Worm (Caenorhabditis elegans) whole organism, L4 larva: ENCODE data around the gene lin-5.
A peak's percentile ranks its signal among the peaks of the same experiment; 100 is the strongest.

Source experiments
- F10B5.3 ChIP-seq: sonication (generic microtip); optimal IDR thresholded peaks from 2 replicates; lab custom pipeline; 2016; ENCODE audit warnings: mild to moderate bottlenecking, missing genetic modification characterization, missing compliant biosample characterization
- F26F4.8 ChIP-seq: fragments of 200-800 bp; sonication (Bioruptor generic); conservative IDR thresholded peaks from 2 replicates; pipeline ENCODE4 v1.3.6; 2022; ENCODE audit warnings: missing genetic modification characterization, missing compliant biosample characterization
- F44E2.7 ChIP-seq: fragments of 200-800 bp; sonication (Bioruptor generic); IDR thresholded peaks from 2 replicates; pipeline ENCODE4 v2.1.2; 2022; ENCODE audit warnings: missing genetic modification characterization, missing compliant biosample characterization
- F49E8.2 ChIP-seq: sonication (generic microtip); optimal IDR thresholded peaks from 2 replicates; lab custom pipeline; 2016; ENCODE audit warnings: missing compliant biosample characterization, mild to moderate bottlenecking, missing genetic modification characterization, borderline replicate concordance
- T26A8.4 ChIP-seq: fragments of 200-800 bp; sonication (Bioruptor generic); IDR thresholded peaks from 2 replicates; pipeline ENCODE4 v1.3.6; 2022; ENCODE audit warnings: missing genetic modification characterization, missing compliant biosample characterization
- Y75B8A.6 ChIP-seq: fragments of 200-800 bp; sonication (Bioruptor generic); IDR thresholded peaks from 2 replicates; pipeline ENCODE4 v1.3.6; 2022; ENCODE audit warnings: missing genetic modification reagents, missing genetic modification characterization, missing compliant biosample characterization
- aha-1 ChIP-seq: fragments of 150-350 bp; peaks from one replicate; lab custom pipeline; 2014; ENCODE audit warnings: missing biosample characterization, missing genetic modification characterization
- ceh-28 ChIP-seq: fragments of 150-350 bp; optimal IDR thresholded peaks from 2 replicates; lab custom pipeline; 2014; ENCODE audit warnings: missing biosample characterization, missing genetic modification reagents, missing genetic modification characterization
- ceh-44 ChIP-seq: fragments of 200-800 bp; sonication (Bioruptor generic); IDR thresholded peaks from 2 replicates; pipeline ENCODE4 v1.3.6; 2022; ENCODE audit warnings: missing genetic modification reagents, missing genetic modification characterization, missing compliant biosample characterization
- ceh-82 ChIP-seq: sonication (generic microtip); optimal IDR thresholded peaks from 2 replicates; lab custom pipeline; 2017; ENCODE audit warnings: missing biosample characterization, missing genetic modification characterization
- ces-1 ChIP-seq: fragments of 150-350 bp; sonication (generic microtip); optimal IDR thresholded peaks from 4 replicates; lab custom pipeline; 2014; ENCODE audit warnings: missing biosample characterization, missing genetic modification reagents, missing genetic modification characterization
- ctbp-1 ChIP-seq: fragments of 200-800 bp; sonication (Bioruptor generic); IDR thresholded peaks from 2 replicates; pipeline ENCODE4 v1.3.6; 2022; ENCODE audit warnings: missing genetic modification reagents, missing genetic modification characterization, missing compliant biosample characterization
- daf-12 ChIP-seq: fragments of 150-350 bp; optimal IDR thresholded peaks from 2 replicates; lab custom pipeline; 2014; ENCODE audit warnings: missing biosample characterization, missing genetic modification reagents, missing genetic modification characterization
- daf-16 ChIP-seq, 3 experiments: sonication (generic microtip); optimal IDR thresholded peaks; 2 replicates each; lab custom pipeline; 2016 to 2017; ENCODE audit warnings: missing genetic modification characterization in 3 of 3, missing genetic modification reagents in 3 of 3, mild to moderate bottlenecking in 2 of 3, missing compliant biosample characterization in 2 of 3, missing biosample characterization in 1 of 3, moderate library complexity in 1 of 3
- daf-8 ChIP-seq: fragments of 200-800 bp; sonication (Bioruptor generic); IDR thresholded peaks from 2 replicates; pipeline ENCODE4 v1.3.6; 2022; ENCODE audit warnings: missing genetic modification characterization, missing compliant biosample characterization
- dmd-8 ChIP-seq: fragments of 200-800 bp; sonication (Bioruptor generic); IDR thresholded peaks from 2 replicates; pipeline ENCODE4 v1.3.6; 2022; ENCODE audit warnings: missing genetic modification characterization, missing compliant biosample characterization
- dmd-9 ChIP-seq: fragments of 200-800 bp; sonication (Bioruptor generic); IDR thresholded peaks from 2 replicates; pipeline ENCODE4 v1.3.6; 2022; ENCODE audit warnings: missing genetic modification reagents, missing genetic modification characterization, missing compliant biosample characterization
- dpl-1 ChIP-seq: fragments of 150-350 bp; optimal IDR thresholded peaks from 2 replicates; lab custom pipeline; 2014; ENCODE audit warnings: missing biosample characterization, missing genetic modification reagents, missing genetic modification characterization
- duxl-1 ChIP-seq: sonication (generic microtip); optimal IDR thresholded peaks from 2 replicates; lab custom pipeline; 2016; ENCODE audit warnings: mild to moderate bottlenecking, missing genetic modification characterization, moderate library complexity, missing compliant biosample characterization; ENCODE audit not compliant: poor library complexity
- dve-1 ChIP-seq: sonication (generic microtip); optimal IDR thresholded peaks from 2 replicates; lab custom pipeline; 2017; ENCODE audit warnings: antibody characterized with exemption, mild to moderate bottlenecking, missing genetic modification characterization, missing compliant biosample characterization; ENCODE audit not compliant: insufficient read depth
- egl-43 ChIP-seq: fragments of 200-800 bp; sonication (Bioruptor generic); IDR thresholded peaks from 2 replicates; pipeline ENCODE4 v1.3.6; 2022; ENCODE audit warnings: missing genetic modification reagents, missing genetic modification characterization, missing compliant biosample characterization
- fos-1 ChIP-seq: fragments of 150-350 bp; optimal IDR thresholded peaks from 2 replicates; lab custom pipeline; 2014; ENCODE audit warnings: missing biosample characterization, missing genetic modification characterization
- hif-1 ChIP-seq, 2 experiments: sonication (generic microtip); optimal IDR thresholded peaks; 2 replicates each; lab custom pipeline; 2016 to 2017; ENCODE audit warnings: missing compliant biosample characterization in 2 of 2, missing genetic modification characterization in 2 of 2, missing genetic modification reagents in 2 of 2, missing genotype in 2 of 2, mild to moderate bottlenecking in 1 of 2
- hlh-11 ChIP-seq: fragments of 200-800 bp; sonication (Bioruptor generic); optimal IDR thresholded peaks from 2 replicates; lab custom pipeline; 2018; ENCODE audit warnings: mild to moderate bottlenecking, missing genetic modification characterization, missing compliant biosample characterization
- hlh-30 ChIP-seq: sonication (generic microtip); optimal IDR thresholded peaks from 2 replicates; lab custom pipeline; 2017; ENCODE audit warnings: antibody characterized with exemption, mild to moderate bottlenecking, missing genetic modification characterization, missing compliant biosample characterization; ENCODE audit not compliant: insufficient read depth
- hmg-1.1 ChIP-seq: fragments of 200-800 bp; sonication (Bioruptor generic); IDR thresholded peaks from 2 replicates; pipeline ENCODE4 v1.3.6; 2022; ENCODE audit warnings: missing genetic modification reagents, missing genetic modification characterization, missing compliant biosample characterization
- jun-1 ChIP-seq: fragments of 150-350 bp; optimal IDR thresholded peaks from 2 replicates; lab custom pipeline; 2014; ENCODE audit warnings: missing biosample characterization, missing genetic modification reagents, missing genetic modification characterization
- lin-1 ChIP-seq: fragments of 200-800 bp; sonication (Bioruptor generic); IDR thresholded peaks from 2 replicates; pipeline ENCODE4 v1.3.6; 2022; ENCODE audit warnings: missing genetic modification reagents, missing genetic modification characterization, missing compliant biosample characterization
- lin-13 ChIP-seq: fragments of 150-350 bp; optimal IDR thresholded peaks from 2 replicates; lab custom pipeline; 2014; ENCODE audit warnings: missing biosample characterization, missing genetic modification reagents, missing genetic modification characterization
- lin-15B ChIP-seq: fragments of 150-350 bp; sonication (generic microtip); optimal IDR thresholded peaks from 3 replicates; lab custom pipeline; 2014; ENCODE audit warnings: missing biosample characterization, missing genetic modification characterization
- lin-39 ChIP-seq: fragments of 150-350 bp; optimal IDR thresholded peaks from 2 replicates; lab custom pipeline; 2014; ENCODE audit warnings: missing biosample characterization, missing genetic modification reagents, missing genetic modification characterization
- lir-3 ChIP-seq: sonication (generic microtip); optimal IDR thresholded peaks from 2 replicates; lab custom pipeline; 2016; ENCODE audit warnings: mild to moderate bottlenecking, missing genetic modification characterization, missing compliant biosample characterization
- lsy-2 ChIP-seq, 2 experiments: fragments of 150-350 bp in 1 of 2; sonication (generic microtip) in 1 of 2; optimal IDR thresholded peaks; 2 replicates each; lab custom pipeline; 2014 to 2017; ENCODE audit warnings: missing biosample characterization in 2 of 2, missing genetic modification characterization in 2 of 2
- madf-9 ChIP-seq: fragments of 200-800 bp; sonication (Bioruptor generic); conservative IDR thresholded peaks from 2 replicates; pipeline ENCODE4 v1.3.6; 2022; ENCODE audit warnings: missing genetic modification reagents, missing genetic modification characterization, missing compliant biosample characterization
- mdl-1 ChIP-seq, 2 experiments: fragments of 150-350 bp in 1 of 2; sonication (generic microtip) in 1 of 2; optimal IDR thresholded peaks; 2 replicates each; lab custom pipeline; 2014 to 2017; ENCODE audit warnings: missing biosample characterization in 2 of 2, missing genetic modification characterization in 2 of 2
- mdt-29 ChIP-seq: fragments of 200-800 bp; sonication (Bioruptor generic); IDR thresholded peaks from 2 replicates; pipeline ENCODE4 v1.3.6; 2022; ENCODE audit warnings: missing genetic modification reagents, missing genetic modification characterization, missing compliant biosample characterization
- mep-1 ChIP-seq: fragments of 150-350 bp; sonication (generic microtip); optimal IDR thresholded peaks from 3 replicates; lab custom pipeline; 2014; ENCODE audit warnings: missing biosample characterization, missing genetic modification characterization
- mxl-3 ChIP-seq: fragments of 200-800 bp; sonication (Bioruptor generic); optimal IDR thresholded peaks from 2 replicates; lab custom pipeline; 2018; ENCODE audit warnings: mild to moderate bottlenecking, missing genetic modification characterization, missing compliant biosample characterization
- nhr-11 ChIP-seq: fragments of 150-350 bp; optimal IDR thresholded peaks from 2 replicates; lab custom pipeline; 2014; ENCODE audit warnings: missing biosample characterization, missing genetic modification characterization
- nhr-28 ChIP-seq: fragments of 150-350 bp; optimal IDR thresholded peaks from 2 replicates; lab custom pipeline; 2014; ENCODE audit warnings: missing biosample characterization, missing genetic modification characterization
- nhr-77 ChIP-seq: fragments of 150-350 bp; optimal IDR thresholded peaks from 2 replicates; lab custom pipeline; 2014; ENCODE audit warnings: missing biosample characterization, missing genetic modification characterization
- rbr-2 ChIP-seq: sonication (generic microtip); optimal IDR thresholded peaks from 2 replicates; lab custom pipeline; 2016; ENCODE audit warnings: missing genotype, missing genetic modification characterization, missing compliant biosample characterization
- saeg-2 ChIP-seq: fragments of 200-800 bp; sonication (Bioruptor generic); IDR thresholded peaks from 2 replicates; pipeline ENCODE4 v1.3.6; 2022; ENCODE audit warnings: missing genetic modification reagents, missing genetic modification characterization, missing compliant biosample characterization
- set-16 ChIP-seq: fragments of 200-800 bp; sonication (Bioruptor generic); IDR thresholded peaks from 2 replicates; pipeline ENCODE4 v1.3.6; 2022; ENCODE audit warnings: missing genetic modification reagents, missing genetic modification characterization, missing compliant biosample characterization
- tra-1 ChIP-seq: fragments of 200-800 bp; sonication (Bioruptor generic); IDR thresholded peaks from 2 replicates; pipeline ENCODE4 v1.3.6; 2022; ENCODE audit warnings: missing genetic modification reagents, missing genetic modification characterization, missing compliant biosample characterization
- zag-1 ChIP-seq: fragments of 150-350 bp; optimal IDR thresholded peaks from 2 replicates; lab custom pipeline; 2014; ENCODE audit warnings: missing biosample characterization, missing genetic modification characterization
- zfp-3 ChIP-seq: fragments of 200-800 bp; sonication (Bioruptor generic); conservative IDR thresholded peaks from 2 replicates; pipeline ENCODE4 v1.3.6; 2022; ENCODE audit warnings: missing genetic modification reagents, missing genetic modification characterization, missing compliant biosample characterization
- zip-11 ChIP-seq: fragments of 200-800 bp; sonication (Bioruptor generic); IDR thresholded peaks from 2 replicates; pipeline ENCODE4 v1.3.6; 2022; ENCODE audit warnings: missing genetic modification characterization, missing compliant biosample characterization
- zip-2 ChIP-seq: fragments of 150-350 bp; optimal IDR thresholded peaks from 2 replicates; lab custom pipeline; 2014; ENCODE audit warnings: missing biosample characterization, missing genetic modification characterization
- ztf-7 ChIP-seq: fragments of 150-350 bp; optimal IDR thresholded peaks from 2 replicates; lab custom pipeline; 2014; ENCODE audit warnings: missing biosample characterization, missing genetic modification characterization

Gene lin-5

DNA sequence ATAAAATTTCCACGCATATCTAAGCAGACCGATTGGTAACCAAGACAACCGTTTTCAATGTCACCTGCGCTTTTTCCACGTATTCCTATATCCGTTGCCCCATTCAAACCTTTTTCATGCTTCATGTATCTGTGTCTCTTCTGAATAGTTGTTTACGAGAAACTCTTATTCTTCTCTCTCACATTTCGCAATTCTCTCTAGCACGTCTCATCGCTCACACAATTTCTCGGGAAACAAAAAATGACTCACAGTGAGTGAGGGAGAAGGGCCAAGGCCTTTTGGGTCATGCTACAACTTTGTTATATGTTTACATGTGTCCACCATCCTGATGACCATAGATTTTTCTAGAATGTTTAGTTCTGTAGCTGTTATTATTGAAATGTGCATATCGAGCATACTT is 26.9 kb downstream of the lin-5 start (continued):
- no peak for TF ChIP-seq ceh-44 (GFP tag; lab: Robert Waterston, UW)
- peak; percentile 41 to 66 for TF ChIP-seq lsy-2 (tag; optimal IDR thresholded peaks at IDR 0.05; lab: Kevin White, UChicago)
- TF ChIP-seq ctbp-1 (GFP tag; lab: Robert Waterston, UW), result no peak
- peak; percentile 46 for TF ChIP-seq hlh-11
- TF ChIP-seq mdt-29 (GFP tag; lab: Robert Waterston, UW), result no peak
- TF ChIP-seq mep-1, result peak; percentile 62

- TF ChIP-seq hlh-11 (no peak), hlh-30 (tag; lab: Kevin White, UChicago) (peak; percentile 54), Y75B8A.6 (no peak), jun-1 (tag; lab: Kevin White, UChicago) (no peak), ces-1 (GFP tag; lab: Kevin White, UChicago) (no peak), F44E2.7 (no peak), rbr-2 (no peak), F10B5.3 (tag; lab: Kevin White, UChicago) (no peak), lin-1 (GFP tag; lab: Robert Waterston, UW) (no peak), ceh-44 (GFP tag; lab: Robert Waterston, UW) (no peak), set-16 (GFP tag; lab: Robert Waterston, UW) (no peak), duxl-1 (no peak), hmg-1.1 (GFP tag; lab: Robert Waterston, UW) (no peak), daf-8 (GFP tag; lab: Robert Waterston, UW) (no peak), ceh-28 (no peak), madf-9 (GFP tag; lab: Robert Waterston, UW) (no peak), aha-1 (tag; lab: Kevin White, UChicago) (no peak), daf-12 (tag; lab: Kevin White, UChicago) (no peak), ceh-82 (tag; lab: Kevin White, UChicago) (no peak), zip-2 (tag; lab: Kevin White, UChicago) (no peak), dpl-1 (GFP tag; lab: Kevin White, UChicago) (no peak), lin-15B (tag; lab: Kevin White, UChicago) (no peak), nhr-11 (tag; lab: Kevin White, UChicago) (peak; percentile 44), tra-1 (GFP tag; lab: Robert Waterston, UW) (no peak), T26A8.4 (GFP tag; lab: Robert Waterston, UW) (no peak), mep-1 (no peak), lir-3 (tag; lab: Kevin White, UChicago) (no peak), zfp-3 (GFP tag; lab: Robert Waterston, UW) (no peak), F26F4.8 (no peak), lin-39 (tag; lab: Kevin White, UChicago) (no peak), dve-1 (peak; percentile 45), hif-1 (tag; optimal IDR thresholded peaks at IDR 0.05; lab: Kevin White, UChicago) (no peak), fos-1 (no peak), dmd-8 (GFP tag; lab: Robert Waterston, UW) (no peak), mxl-3 (GFP tag; lab: Kevin White, UChicago) (no peak), F49E8.2 (no peak), mdt-29 (GFP tag; lab: Robert Waterston, UW) (no peak), nhr-77 (peak; percentile 19), lin-13 (no peak), zag-1 (no peak), daf-16 (GFP tag; optimal IDR thresholded peaks at IDR 0.05; lab: Kevin White, UChicago) (no peak), daf-16 (tag; optimal IDR thresholded peaks at IDR 0.05; lab: Kevin White, UChicago) (peak; percentile 25), nhr-28 (tag; lab: Kevin White, UChicago) (peak; percentile 10), zip-11 (GFP tag; lab: Robert Waterston, UW) (no peak), dmd-9 (GFP tag; lab: Robert Waterston, UW) (no peak), ztf-7 (tag; lab: Kevin White, UChicago) (no peak), saeg-2 (no peak), egl-43 (GFP tag; lab: Robert Waterston, UW) (no peak), mdl-1 (tag; optimal IDR thresholded peaks at IDR 0.05; lab: Kevin White, UChicago) (no peak)
Measured at ce11 chrII:7888759-7889158, 28.4 kb downstream of the lin-5 start.
